Worm (Caenorhabditis elegans) whole organism, late embryonic: ENCODE results near the gene clc-28.

Source experiments
- F13H6.1 ChIP-seq: sonication (generic microtip); optimal IDR thresholded peaks from 2 replicates; lab custom pipeline; 2016; ENCODE audit warnings: missing genetic modification characterization, missing compliant biosample characterization
- ama-1 ChIP-seq: fragments of 150-350 bp; optimal IDR thresholded peaks from 2 replicates; lab custom pipeline; 2014
- ceh-22 ChIP-seq: sonication (generic microtip); optimal IDR thresholded peaks from 2 replicates; lab custom pipeline; 2017; ENCODE audit warnings: missing biosample characterization, missing genetic modification characterization
- ceh-31 ChIP-seq: sonication (generic microtip); optimal IDR thresholded peaks from 2 replicates; lab custom pipeline; 2016; ENCODE audit warnings: missing genetic modification characterization, missing compliant biosample characterization
- ceh-9 ChIP-seq: sonication (generic microtip); optimal IDR thresholded peaks from 2 replicates; lab custom pipeline; 2016; ENCODE audit warnings: mild to moderate bottlenecking, missing genetic modification characterization, inconsistent platforms, missing compliant biosample characterization
- dve-1 ChIP-seq: sonication (generic microtip); optimal IDR thresholded peaks from 2 replicates; lab custom pipeline; 2017; ENCODE audit warnings: antibody characterized with exemption, mild to moderate bottlenecking, missing genetic modification characterization, missing compliant biosample characterization
- fkh-10 ChIP-seq: fragments of 150-350 bp; optimal IDR thresholded peaks from 2 replicates; lab custom pipeline; 2014; ENCODE audit warnings: missing biosample characterization, missing genetic modification reagents, missing genetic modification characterization
- hlh-30 ChIP-seq: sonication (generic microtip); optimal IDR thresholded peaks from 2 replicates; lab custom pipeline; 2017; ENCODE audit warnings: antibody characterized with exemption, missing genetic modification characterization, missing compliant biosample characterization; ENCODE audit not compliant: insufficient read depth
- nhr-232 ChIP-seq: sonication (generic microtip); optimal IDR thresholded peaks from 2 replicates; lab custom pipeline; 2016; ENCODE audit warnings: missing genetic modification characterization, missing compliant biosample characterization
- pag-3 ChIP-seq: sonication (generic microtip); optimal IDR thresholded peaks from 2 replicates; lab custom pipeline; 2016; ENCODE audit warnings: missing compliant biosample characterization, missing genetic modification characterization, borderline replicate concordance
- pqm-1 ChIP-seq: sonication (generic microtip); optimal IDR thresholded peaks from 2 replicates; lab custom pipeline; 2016; ENCODE audit warnings: missing genetic modification characterization, missing compliant biosample characterization

DNA sequence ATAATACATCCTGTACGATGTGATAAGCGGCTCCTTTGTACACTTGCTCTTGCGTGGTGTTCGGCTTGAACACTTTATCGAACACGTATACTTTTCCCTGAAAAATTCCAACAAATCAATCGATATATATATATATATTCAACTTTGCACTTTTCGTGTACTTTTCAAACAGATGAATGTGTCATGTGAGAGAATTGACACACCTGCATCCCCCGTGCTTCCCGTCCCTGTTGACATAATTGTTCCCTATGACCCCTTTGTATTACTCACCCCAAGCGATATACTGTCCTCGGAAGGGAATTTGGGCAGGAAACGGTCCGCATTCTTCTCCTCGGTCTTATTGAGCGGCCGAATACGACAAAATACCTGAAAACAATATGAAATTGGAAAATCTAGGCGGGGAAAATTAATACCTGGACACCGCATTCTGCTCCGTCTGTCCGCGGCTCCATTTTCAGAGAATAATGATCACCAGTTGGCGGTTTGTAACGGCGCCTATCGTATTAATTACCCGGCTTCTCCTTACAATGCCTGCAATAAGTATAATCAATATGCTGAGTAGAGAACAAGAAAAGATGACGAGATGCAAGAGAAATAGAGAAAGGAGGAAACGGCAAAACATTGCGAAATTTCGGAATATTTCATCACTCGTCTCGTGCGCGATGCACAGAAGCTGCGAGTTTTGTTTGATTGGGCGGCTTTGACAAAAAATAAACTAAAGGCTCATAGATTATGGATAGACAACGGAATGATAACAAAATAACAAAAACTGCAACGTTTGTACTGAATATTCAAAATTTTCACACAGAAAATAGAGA, 15.6 kb upstream of the clc-28 start, which contains the start of gene unc-116:
- TF ChIP-seq fkh-10 (GFP tag; lab: Kevin White, UChicago), result no peak
- no peak for TF ChIP-seq nhr-232
- TF ChIP-seq ceh-31 (tag; lab: Kevin White, UChicago), result peak; percentile 5
- TF ChIP-seq F13H6.1 (tag; lab: Kevin White, UChicago), result no peak
- TF ChIP-seq dve-1, result no peak
- TF ChIP-seq ceh-9, result no peak
- no peak for TF ChIP-seq pag-3
- no peak for TF ChIP-seq pqm-1
- TF ChIP-seq ama-1, result peak; percentile 47
- TF ChIP-seq hlh-30 (tag; lab: Kevin White, UChicago), result peak; percentile 86
- no peak for TF ChIP-seq ceh-22 (tag; lab: Kevin White, UChicago)
